Fruit fly (Drosophila melanogaster) whole organism, adult: Measurements from ENCODE around the gene CG31871.

Experiments used
- CG11617 ChIP-seq: fragments of 200-800 bp; sonication (Bioruptor generic); optimal IDR thresholded peaks from 2 replicates; lab custom pipeline; 2017; ENCODE audit warnings: mild to moderate bottlenecking, missing biosample characterization, missing genetic modification reagents, missing genetic modification characterization
- CG12768 ChIP-seq: fragments of 200-800 bp; sonication (Bioruptor generic); optimal IDR thresholded peaks from 2 replicates; lab custom pipeline; 2017; ENCODE audit warnings: missing biosample characterization, missing genetic modification characterization, mild to moderate bottlenecking, moderate library complexity, missing genetic modification reagents
- CG14711 ChIP-seq: fragments of 200-800 bp; sonication (Bioruptor generic); optimal IDR thresholded peaks from 2 replicates; lab custom pipeline; 2018; ENCODE audit warnings: missing biosample characterization, mild to moderate bottlenecking, missing genetic modification characterization, moderate library complexity
- CG1620 ChIP-seq: fragments of 200-800 bp; sonication (Bioruptor generic); optimal IDR thresholded peaks from 2 replicates; lab custom pipeline; 2016; ENCODE audit warnings: missing biosample characterization, missing genetic modification characterization
- CG33017 ChIP-seq: fragments of 200-800 bp; sonication (Bioruptor generic); optimal IDR thresholded peaks from 2 replicates; lab custom pipeline; 2018; ENCODE audit warnings: missing biosample characterization, mild to moderate bottlenecking, missing genetic modification characterization, moderate library complexity
- CG5204 ChIP-seq: fragments of 200-800 bp; sonication (Bioruptor generic); optimal IDR thresholded peaks from 2 replicates; lab custom pipeline; 2016; ENCODE audit warnings: missing biosample characterization, missing genetic modification characterization
- CG7045 ChIP-seq: fragments of 200-800 bp; sonication (Bioruptor generic); optimal IDR thresholded peaks from 2 replicates; lab custom pipeline; 2017; ENCODE audit warnings: missing biosample characterization, mild to moderate bottlenecking, missing genetic modification characterization
- CG7101 ChIP-seq: fragments of 200-800 bp; sonication (Bioruptor generic); optimal IDR thresholded peaks from 2 replicates; lab custom pipeline; 2018; ENCODE audit warnings: missing biosample characterization, mild to moderate bottlenecking, missing genetic modification characterization, moderate library complexity
- Clk ChIP-seq: fragments of 200-800 bp; sonication (Bioruptor generic); optimal IDR thresholded peaks from 2 replicates; lab custom pipeline; 2017; ENCODE audit warnings: missing biosample characterization, missing genetic modification characterization
- Crg-1 ChIP-seq: fragments of 200-800 bp; sonication (Bioruptor generic); optimal IDR thresholded peaks from 2 replicates; lab custom pipeline; 2016; ENCODE audit warnings: missing biosample characterization, missing genetic modification characterization
- Hr96 ChIP-seq: fragments of 200-800 bp; sonication (Bioruptor generic); optimal IDR thresholded peaks from 2 replicates; lab custom pipeline; 2016; ENCODE audit warnings: missing biosample characterization, missing genetic modification characterization
- Mnt ChIP-seq: fragments of 200-800 bp; sonication (Bioruptor generic); optimal IDR thresholded peaks from 2 replicates; lab custom pipeline; 2016; ENCODE audit warnings: missing biosample characterization, mild to moderate bottlenecking, missing genetic modification characterization
- bab1 ChIP-seq: fragments of 200-800 bp; sonication (Bioruptor generic); optimal IDR thresholded peaks from 3 replicates; lab custom pipeline; 2019; ENCODE audit warnings: missing biosample characterization, mild to moderate bottlenecking, missing genetic modification characterization, moderate library complexity
- cic ChIP-seq: fragments of 200-800 bp; sonication (Bioruptor generic); optimal IDR thresholded peaks from 2 replicates; lab custom pipeline; 2017; ENCODE audit warnings: missing biosample characterization, mild to moderate bottlenecking, missing genetic modification characterization, moderate library complexity
- cnc ChIP-seq, 2 experiments: fragments of >200 bp; optimal IDR thresholded peaks; 2 replicates each; lab custom pipeline; 2017
- kay ChIP-seq: fragments of 200-800 bp; sonication (Bioruptor generic); peaks from one replicate; lab custom pipeline; 2016; ENCODE audit warnings: missing biosample characterization, missing genetic modification characterization, borderline replicate concordance
- ovo ChIP-seq: fragments of 200-800 bp; sonication (Bioruptor generic); optimal IDR thresholded peaks from 2 replicates; lab custom pipeline; 2016; ENCODE audit warnings: missing biosample characterization, missing genetic modification characterization
- pad ChIP-seq: fragments of 200-800 bp; sonication (Bioruptor generic); optimal IDR thresholded peaks from 3 replicates; lab custom pipeline; 2017; ENCODE audit warnings: missing biosample characterization, missing genetic modification characterization, mild to moderate bottlenecking, moderate library complexity, missing genetic modification reagents
- tj ChIP-seq: fragments of 200-800 bp; sonication (Bioruptor generic); optimal IDR thresholded peaks from 3 replicates; lab custom pipeline; 2017; ENCODE audit warnings: missing biosample characterization, mild to moderate bottlenecking, missing genetic modification characterization, moderate library complexity
- toe ChIP-seq: fragments of 200-800 bp; sonication (Bioruptor generic); optimal IDR thresholded peaks from 2 replicates; lab custom pipeline; 2016; ENCODE audit warnings: missing biosample characterization, missing genetic modification characterization

CG31871 gene

DNA sequence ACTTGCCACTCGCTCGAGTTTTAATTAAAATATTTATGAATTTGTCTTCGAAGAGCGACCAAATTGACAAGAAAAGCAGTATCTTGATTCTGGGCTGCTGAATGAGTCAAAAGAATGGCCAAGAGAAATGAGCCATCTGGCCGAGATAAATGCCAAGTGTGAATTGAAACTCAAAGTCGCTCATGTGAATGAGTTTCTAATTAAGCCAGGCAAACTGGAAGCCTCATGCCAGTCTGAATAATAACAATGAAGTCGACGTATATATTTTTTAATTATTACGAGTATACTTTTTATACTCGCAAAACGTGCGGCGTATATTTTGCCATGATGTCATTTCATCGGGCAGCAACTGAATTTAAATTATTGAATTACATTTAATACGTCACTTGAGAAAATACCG, 47.5 kb downstream of the CG31871 start, which contains the start of gene Lip2:
Gene Lip2 (minus strand): TSS at position 101 of the 400 bp plus-strand sequence.
- TF ChIP-seq CG12768 (GFP tag; lab: Kevin White, UChicago) (no peak), kay (GFP tag; lab: Kevin White, UChicago) (peak; percentile 17), CG1620 (GFP tag; lab: Kevin White, UChicago) (no peak), Mnt (GFP tag; lab: Kevin White, UChicago) (no peak), tj (GFP tag; lab: Kevin White, UChicago) (no peak)

dm6 chr2L:10711221-10711620, 49.3 kb downstream of the CG31871 start:
- TF ChIP-seq CG7101 (tag; lab: Kevin White, UChicago): no peak
- no peak for TF ChIP-seq CG7045 (GFP tag; lab: Kevin White, UChicago)
- no peak for TF ChIP-seq Mnt (GFP tag; lab: Kevin White, UChicago)
- TF ChIP-seq Clk (GFP tag; lab: Kevin White, UChicago): no peak
- no peak for TF ChIP-seq pad
- TF ChIP-seq bab1 (GFP tag; lab: Kevin White, UChicago): no peak
- TF ChIP-seq Hr96 (GFP tag; lab: Kevin White, UChicago): no peak
- no peak for TF ChIP-seq ovo (GFP tag; lab: Kevin White, UChicago)
- TF ChIP-seq toe: no peak
- TF ChIP-seq CG11617 (GFP tag; lab: Kevin White, UChicago): no peak
- no peak for TF ChIP-seq Crg-1 (GFP tag; lab: Kevin White, UChicago)
- no peak for TF ChIP-seq CG12768 (GFP tag; lab: Kevin White, UChicago)
- TF ChIP-seq kay (GFP tag; lab: Kevin White, UChicago): no peak
- no peak for TF ChIP-seq cnc (optimal IDR thresholded peaks at IDR 0.05; lab: Kevin White, UChicago)
- TF ChIP-seq CG33017 (tag; lab: Kevin White, UChicago): no peak
- TF ChIP-seq cic (GFP tag; lab: Kevin White, UChicago): no peak
- no peak for TF ChIP-seq CG5204 (GFP tag; lab: Kevin White, UChicago)
- no peak for TF ChIP-seq tj (GFP tag; lab: Kevin White, UChicago)
- TF ChIP-seq CG14711 (tag; lab: Kevin White, UChicago): no peak
- TF ChIP-seq CG1620 (GFP tag; lab: Kevin White, UChicago): no peak
